Worm (Caenorhabditis elegans) whole organism, L2 larva: ENCODE results near the gene C18A3.11.

Experiments
- aly-2 ChIP-seq: fragments of 150-350 bp; optimal IDR thresholded peaks from 2 replicates; lab custom pipeline; 2014; ENCODE audit warnings: missing biosample characterization, missing genetic modification characterization
- ama-1 ChIP-seq: fragments of 150-350 bp; optimal IDR thresholded peaks from 2 replicates; lab custom pipeline; 2018; ENCODE audit warnings: inconsistent platforms
- blmp-1 ChIP-seq: sonication (generic microtip); optimal IDR thresholded peaks from 2 replicates; lab custom pipeline; 2017; ENCODE audit warnings: missing genetic modification characterization, mild to moderate bottlenecking, missing compliant biosample characterization, antibody characterized with exemption, moderate library complexity; ENCODE audit not compliant: insufficient read depth
- elt-1 ChIP-seq: fragments of 150-350 bp; optimal IDR thresholded peaks from 2 replicates; lab custom pipeline; 2014; ENCODE audit warnings: missing biosample characterization, missing genetic modification characterization
- fos-1 ChIP-seq: fragments of 150-350 bp; optimal IDR thresholded peaks from 2 replicates; lab custom pipeline; 2014; ENCODE audit warnings: missing biosample characterization, missing genetic modification characterization
- lin-13 ChIP-seq: fragments of 150-350 bp; optimal IDR thresholded peaks from 2 replicates; lab custom pipeline; 2014; ENCODE audit warnings: missing biosample characterization, missing genetic modification reagents, missing genetic modification characterization
- nhr-77 ChIP-seq: fragments of 150-350 bp; optimal IDR thresholded peaks from 2 replicates; lab custom pipeline; 2014; ENCODE audit warnings: missing biosample characterization, missing genetic modification characterization
- peb-1 ChIP-seq: fragments of 150-350 bp; optimal IDR thresholded peaks from 2 replicates; lab custom pipeline; 2014; ENCODE audit warnings: missing biosample characterization, missing genetic modification characterization
- snpc-4 ChIP-seq: fragments of 150-350 bp; optimal IDR thresholded peaks from 2 replicates; lab custom pipeline; 2014; ENCODE audit warnings: missing biosample characterization, missing genetic modification characterization
- unc-39 ChIP-seq: fragments of 150-350 bp; optimal IDR thresholded peaks from 2 replicates; lab custom pipeline; 2014; ENCODE audit warnings: missing biosample characterization, missing genetic modification characterization
- zag-1 ChIP-seq: fragments of 150-350 bp; optimal IDR thresholded peaks from 2 replicates; lab custom pipeline; 2014; ENCODE audit warnings: missing biosample characterization, missing genetic modification characterization
- ztf-11 ChIP-seq: sonication (generic microtip); optimal IDR thresholded peaks from 2 replicates; lab custom pipeline; 2017; ENCODE audit warnings: missing biosample characterization, missing genetic modification characterization

DNA sequence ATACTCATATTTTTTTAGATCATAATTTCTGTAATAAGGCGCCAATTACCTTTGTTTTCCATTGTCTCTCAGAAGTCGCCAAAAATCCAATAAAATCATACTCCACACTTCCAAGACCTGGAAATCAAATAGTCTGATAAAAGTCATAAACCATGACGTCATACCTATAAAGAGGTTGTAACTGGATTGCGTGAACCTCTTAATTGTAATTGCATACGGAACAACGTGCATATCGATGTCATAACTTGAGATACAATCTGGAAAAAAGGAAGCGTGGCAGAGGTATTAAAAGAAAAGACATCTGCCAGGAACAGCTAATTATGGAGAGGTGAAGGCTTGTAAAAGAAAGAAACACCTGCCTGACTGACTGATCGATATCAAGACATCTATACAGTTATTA lies 14.3 kb downstream of the C18A3.11 start, which contains the start of gene F10C1.9:
- TF ChIP-seq ztf-11: no peak
- no peak for TF ChIP-seq ama-1 (lab: Kevin White, UChicago)
- TF ChIP-seq lin-13 (GFP tag; lab: Kevin White, UChicago): no peak
- TF ChIP-seq aly-2 (tag; lab: Kevin White, UChicago): no peak
- no peak for TF ChIP-seq fos-1 (tag; lab: Kevin White, UChicago)
- TF ChIP-seq blmp-1 (tag; lab: Kevin White, UChicago): no peak
- TF ChIP-seq nhr-77: no peak
- TF ChIP-seq elt-1 (tag; lab: Kevin White, UChicago): no peak
- no peak for TF ChIP-seq unc-39
- TF ChIP-seq snpc-4 (tag; lab: Kevin White, UChicago): no peak
- TF ChIP-seq zag-1 (tag; lab: Kevin White, UChicago): no peak
- no peak for TF ChIP-seq peb-1 (tag; lab: Kevin White, UChicago)
